Worm (Caenorhabditis elegans) whole organism, L2 larva: ENCODE data around the gene K09C4.2.

Source experiments
- alr-1 ChIP-seq: fragments of 150-350 bp; optimal IDR thresholded peaks from 2 replicates; lab custom pipeline; 2014; ENCODE audit warnings: missing biosample characterization, missing genetic modification characterization
- ama-1 ChIP-seq: fragments of 150-350 bp; optimal IDR thresholded peaks from 2 replicates; lab custom pipeline; 2018; ENCODE audit warnings: inconsistent platforms
- fos-1 ChIP-seq: fragments of 150-350 bp; optimal IDR thresholded peaks from 2 replicates; lab custom pipeline; 2014; ENCODE audit warnings: missing biosample characterization, missing genetic modification characterization
- lin-11 ChIP-seq: fragments of 150-350 bp; sonication (generic microtip); optimal IDR thresholded peaks from 2 replicates; lab custom pipeline; 2014; ENCODE audit warnings: missing biosample characterization, missing genetic modification characterization, inconsistent platforms, mixed read lengths
- lin-39 ChIP-seq: fragments of 150-350 bp; optimal IDR thresholded peaks from 2 replicates; lab custom pipeline; 2014; ENCODE audit warnings: missing biosample characterization, missing genetic modification reagents, missing genetic modification characterization
- lsy-2 ChIP-seq, 2 experiments: fragments of 150-350 bp in 1 of 2; sonication (generic microtip) in 1 of 2; optimal IDR thresholded peaks; 2 replicates each; lab custom pipeline; 2014 to 2017; ENCODE audit warnings: missing biosample characterization in 2 of 2, missing genetic modification characterization in 2 of 2
- mab-5 ChIP-seq: fragments of 150-350 bp; optimal IDR thresholded peaks from 2 replicates; lab custom pipeline; 2014; ENCODE audit warnings: missing biosample characterization, missing genetic modification characterization
- nhr-12 ChIP-seq: fragments of 150-350 bp; optimal IDR thresholded peaks from 2 replicates; lab custom pipeline; 2014; ENCODE audit warnings: missing biosample characterization, missing genetic modification characterization
- nhr-77 ChIP-seq: fragments of 150-350 bp; optimal IDR thresholded peaks from 2 replicates; lab custom pipeline; 2014; ENCODE audit warnings: missing biosample characterization, missing genetic modification characterization
- snpc-4 ChIP-seq: fragments of 150-350 bp; optimal IDR thresholded peaks from 2 replicates; lab custom pipeline; 2014; ENCODE audit warnings: missing biosample characterization, missing genetic modification characterization

ce11 chrX:3306594-3307296, 10.5 kb downstream of the K09C4.2 start:
- no peak for TF ChIP-seq ama-1 (lab: Kevin White, UChicago)
- TF ChIP-seq mab-5, result no peak
- no peak for TF ChIP-seq nhr-12 (tag; lab: Kevin White, UChicago)
- TF ChIP-seq snpc-4, result no peak
- no peak for TF ChIP-seq alr-1
- peak; percentile 75 for TF ChIP-seq fos-1 (tag; lab: Kevin White, UChicago)
- no peak for TF ChIP-seq nhr-77 (tag; lab: Kevin White, UChicago)
- TF ChIP-seq lin-11 (tag; lab: Kevin White, UChicago), result no peak
- TF ChIP-seq lin-39 (tag; lab: Kevin White, UChicago), result no peak
- TF ChIP-seq lsy-2 (tag; optimal IDR thresholded peaks at IDR 0.05; lab: Kevin White, UChicago), result no peak
